Worm (Caenorhabditis elegans) whole organism, L1 larva: ENCODE data around the gene ekl-6.
"Not testable (repeated sequence)": the region's sequence is repeated elsewhere in the genome, so short reads cannot be mapped to it uniquely, and the experiment has no call there.

Experiments
- C34B4.2 ChIP-seq: sonication (generic microtip); optimal IDR thresholded peaks from 2 replicates; lab custom pipeline; 2017; ENCODE audit warnings: mild to moderate bottlenecking, missing genetic modification characterization, missing compliant biosample characterization
- F16B12.6 ChIP-seq: fragments of 150-350 bp; optimal IDR thresholded peaks from 2 replicates; lab custom pipeline; 2014; ENCODE audit warnings: missing biosample characterization, missing genetic modification characterization
- Y116A8C.19 ChIP-seq: sonication (generic microtip); optimal IDR thresholded peaks from 2 replicates; lab custom pipeline; 2016; ENCODE audit warnings: missing compliant biosample characterization, missing genetic modification characterization, borderline replicate concordance
- alr-1 ChIP-seq: fragments of 200-800 bp; sonication (Bioruptor generic); optimal IDR thresholded peaks from 2 replicates; lab custom pipeline; 2018; ENCODE audit warnings: borderline replicate concordance, mild to moderate bottlenecking, missing genetic modification characterization, missing compliant biosample characterization
- aly-2 ChIP-seq: fragments of 150-350 bp; optimal IDR thresholded peaks from 2 replicates; lab custom pipeline; 2014; ENCODE audit warnings: missing biosample characterization, missing genetic modification characterization
- blmp-1 ChIP-seq: fragments of 150-350 bp; optimal IDR thresholded peaks from 2 replicates; lab custom pipeline; 2014; ENCODE audit warnings: missing biosample characterization, missing genetic modification characterization
- ceh-63 ChIP-seq: fragments of 200-800 bp; sonication (Bioruptor generic); optimal IDR thresholded peaks from 2 replicates; lab custom pipeline; 2018; ENCODE audit warnings: mild to moderate bottlenecking, missing genetic modification characterization, missing compliant biosample characterization
- ceh-82 ChIP-seq, 3 experiments: fragments of 150-350 bp in 1 of 3; sonication (generic microtip) in 2 of 3; optimal IDR thresholded peaks; 2 replicates each; lab custom pipeline; 2014 to 2017; ENCODE audit warnings: missing biosample characterization in 3 of 3, missing genetic modification characterization in 3 of 3
- ceh-90 ChIP-seq: sonication (generic microtip); optimal IDR thresholded peaks from 2 replicates; lab custom pipeline; 2016; ENCODE audit warnings: missing genetic modification characterization, missing compliant biosample characterization
- dsc-1 ChIP-seq: sonication (generic microtip); optimal IDR thresholded peaks from 2 replicates; lab custom pipeline; 2016; ENCODE audit warnings: mild to moderate bottlenecking, missing genetic modification characterization, missing compliant biosample characterization
- efl-3 ChIP-seq: fragments of 200-800 bp; sonication (Bioruptor generic); optimal IDR thresholded peaks from 2 replicates; lab custom pipeline; 2018; ENCODE audit warnings: mild to moderate bottlenecking, missing genetic modification characterization, missing compliant biosample characterization
- elt-2 ChIP-seq: sonication (generic microtip); optimal IDR thresholded peaks from 2 replicates; lab custom pipeline; 2016; ENCODE audit warnings: missing genetic modification characterization, mild to moderate bottlenecking, inconsistent platforms, missing compliant biosample characterization, missing genetic modification reagents
- ets-5 ChIP-seq: fragments of 200-800 bp; sonication (Bioruptor generic); IDR thresholded peaks from 2 replicates; pipeline ENCODE4 v1.3.6; 2022; ENCODE audit warnings: missing genetic modification characterization, missing compliant biosample characterization
- grh-1 ChIP-seq: fragments of 200-800 bp; sonication (Bioruptor generic); IDR thresholded peaks from 2 replicates; pipeline ENCODE4 v1.3.6; 2022; ENCODE audit warnings: missing genetic modification reagents, missing genetic modification characterization, missing compliant biosample characterization
- lin-35 ChIP-seq, 2 experiments: fragments of 150-350 bp; optimal IDR thresholded peaks; 2 replicates each; lab custom pipeline; 2014; ENCODE audit warnings: missing biosample characterization in 2 of 2, missing genetic modification characterization in 2 of 2, missing genetic modification reagents in 2 of 2
- lsy-2 ChIP-seq, 2 experiments: fragments of 150-350 bp; optimal IDR thresholded peaks; 2 replicates each; lab custom pipeline; 2014; ENCODE audit warnings: missing biosample characterization in 2 of 2, missing genetic modification characterization in 2 of 2
- nhr-20 ChIP-seq: sonication (generic microtip); optimal IDR thresholded peaks from 2 replicates; lab custom pipeline; 2016; ENCODE audit warnings: mild to moderate bottlenecking, missing genetic modification characterization, missing compliant biosample characterization
- nhr-71 ChIP-seq: sonication (generic microtip); optimal IDR thresholded peaks from 2 replicates; lab custom pipeline; 2016; ENCODE audit warnings: mild to moderate bottlenecking, missing genetic modification characterization, moderate library complexity, missing compliant biosample characterization
- nhr-76 ChIP-seq: sonication (generic microtip); optimal IDR thresholded peaks from 2 replicates; lab custom pipeline; 2017; ENCODE audit warnings: missing biosample characterization, missing genetic modification characterization
- nhr-85 ChIP-seq: sonication (generic microtip); peaks from one replicate; lab custom pipeline; 2016; ENCODE audit warnings: missing genetic modification characterization, inconsistent platforms, missing compliant biosample characterization
- nhr-90 ChIP-seq: sonication (generic microtip); optimal IDR thresholded peaks from 2 replicates; lab custom pipeline; 2016; ENCODE audit warnings: mild to moderate bottlenecking, missing genetic modification characterization, missing compliant biosample characterization; ENCODE audit not compliant: poor library complexity
- pag-3 ChIP-seq: sonication (generic microtip); optimal IDR thresholded peaks from 2 replicates; lab custom pipeline; 2017; ENCODE audit warnings: missing genetic modification characterization, mild to moderate bottlenecking, missing compliant biosample characterization, antibody characterized with exemption, borderline replicate concordance; ENCODE audit not compliant: insufficient read depth
- pqm-1 ChIP-seq: sonication (generic microtip); optimal IDR thresholded peaks from 3 replicates; lab custom pipeline; 2017; ENCODE audit warnings: missing biosample characterization, missing genetic modification characterization
- tbx-2 ChIP-seq: sonication (generic microtip); optimal IDR thresholded peaks from 2 replicates; lab custom pipeline; 2016; ENCODE audit warnings: missing genetic modification characterization, missing compliant biosample characterization
- unc-130 ChIP-seq: fragments of 150-350 bp; optimal IDR thresholded peaks from 2 replicates; lab custom pipeline; 2017; ENCODE audit warnings: missing biosample characterization, missing genetic modification characterization, inconsistent platforms
- unc-30 ChIP-seq: sonication (generic microtip); optimal IDR thresholded peaks from 2 replicates; lab custom pipeline; 2017; ENCODE audit warnings: missing biosample characterization, missing genetic modification characterization
- unc-98 ChIP-seq: fragments of 200-800 bp; sonication (Bioruptor generic); IDR thresholded peaks from 2 replicates; pipeline ENCODE4 v1.3.6; 2022; ENCODE audit warnings: missing genetic modification characterization, missing compliant biosample characterization
- xbp-1 ChIP-seq: sonication (generic microtip); optimal IDR thresholded peaks from 2 replicates; lab custom pipeline; 2016; ENCODE audit warnings: missing genetic modification characterization, missing compliant biosample characterization
- zag-1 ChIP-seq: fragments of 150-350 bp; optimal IDR thresholded peaks from 2 replicates; lab custom pipeline; 2014; ENCODE audit warnings: missing biosample characterization, missing genetic modification characterization
- ztf-11 ChIP-seq, 2 experiments: sonication (generic microtip); optimal IDR thresholded peaks; 2 replicates each; lab custom pipeline; 2016 to 2017; ENCODE audit warnings: missing genetic modification characterization in 2 of 2, missing biosample characterization in 1 of 2, missing compliant biosample characterization in 1 of 2

ekl-6 gene

DNA sequence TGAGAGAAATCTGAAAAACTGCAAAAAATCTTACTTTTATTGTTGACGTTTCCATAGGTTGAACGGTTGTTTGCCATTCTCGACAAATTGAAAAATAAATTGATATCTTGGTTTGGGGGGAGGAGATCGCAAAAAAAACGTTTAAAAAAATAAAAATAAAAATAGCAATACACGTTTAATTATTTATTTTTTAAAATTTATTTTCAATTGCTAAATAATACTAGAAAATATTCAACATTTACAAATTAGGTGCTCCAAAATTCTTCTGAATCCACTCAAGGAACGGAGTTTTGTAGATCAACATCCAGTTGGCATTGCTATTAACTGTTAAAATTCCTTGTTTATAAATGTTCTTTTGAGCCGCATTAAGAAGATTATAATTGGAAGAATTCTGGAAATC, 24.2 kb upstream of the ekl-6 start, which contains the start of gene T16G12.7:
TSS of gene T16G12.7 (minus strand) at position 101 of the 400 bp plus-strand sequence.
- no peak for TF ChIP-seq efl-3 (GFP tag; lab: Kevin White, UChicago)
- no peak for TF ChIP-seq lsy-2 (tag; optimal IDR thresholded peaks at IDR 0.05; lab: Kevin White, UChicago)

- TF ChIP-seq elt-2 (tag; lab: Kevin White, UChicago) (peak; percentile 61), ceh-82 (tag; optimal IDR thresholded peaks at IDR 0.05; lab: Kevin White, UChicago) (no peak)
Observed at ce11 chrIII:10049682-10050081, 14.5 kb upstream of the ekl-6 start, which contains the start of gene T16G12.1. TSS of gene T16G12.1 (minus strand) at chrIII:10049857.

DNA sequence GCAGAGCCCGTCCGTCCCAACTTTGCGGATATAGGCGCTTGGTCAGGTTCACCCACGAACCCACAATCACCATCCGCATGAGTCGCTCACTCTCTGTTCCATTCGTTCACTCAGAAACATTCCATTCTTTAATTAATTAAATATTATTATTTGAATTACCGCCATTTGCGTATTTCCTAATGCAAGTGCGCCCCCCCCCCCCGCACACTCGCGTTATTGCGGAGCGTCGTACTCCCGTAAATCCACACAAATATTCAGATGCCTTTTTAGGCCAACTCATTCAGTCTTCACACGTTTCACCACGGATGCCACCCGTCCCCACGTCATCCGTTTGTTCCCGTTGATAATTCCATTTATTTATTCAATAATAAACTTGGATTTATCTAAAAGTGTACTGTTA, 13.9 kb upstream of the ekl-6 start, which contains the start of gene T16G12.3:
TSS of gene T16G12.3 (plus strand) at position 301 of the 400 bp plus-strand sequence.
- not testable (repeated sequence) for TF ChIP-seq alr-1 (tag; lab: Kevin White, UChicago); efl-3 (GFP tag; lab: Kevin White, UChicago); pqm-1

DNA sequence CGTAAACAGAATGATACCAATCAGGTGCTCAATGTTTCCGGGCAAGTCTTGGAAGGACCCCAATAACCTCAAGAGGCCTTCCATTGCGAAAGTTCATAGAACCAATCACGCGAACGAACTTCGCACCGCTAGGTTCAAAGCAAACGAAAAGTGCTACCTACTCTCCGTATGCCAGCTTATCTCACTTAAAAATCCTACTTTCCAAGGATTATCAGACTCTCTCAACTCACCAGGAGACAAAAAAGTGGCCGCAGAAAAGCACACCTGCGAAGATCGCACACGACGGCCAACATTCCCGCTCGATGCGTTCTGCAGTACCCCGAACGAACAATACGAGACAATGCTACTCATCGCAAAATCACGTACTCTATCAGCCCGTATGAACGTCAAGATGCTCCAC, 10.9 kb upstream of the ekl-6 start, which contains the start of gene T16G12.12:
TSS of gene T16G12.12 (plus strand) at position 301 of the 400 bp plus-strand sequence.
- TF ChIP-seq F16B12.6; grh-1; unc-130 (tag; lab: Kevin White, UChicago): not testable (repeated sequence)

ce11 chrIII:10056033-10056432, 8.2 kb upstream of the ekl-6 start, which contains the start of gene T16G12.10:
TSS of gene T16G12.10 (minus strand) at chrIII:10056133.
- TF ChIP-seq ceh-63 (GFP tag; lab: Kevin White, UChicago): no peak
- no peak for TF ChIP-seq nhr-76 (tag; lab: Kevin White, UChicago)
- no peak for TF ChIP-seq nhr-90
- TF ChIP-seq ets-5 (GFP tag; lab: Robert Waterston, UW): no peak

- TF ChIP-seq efl-3 (GFP tag; lab: Kevin White, UChicago) (no peak), aly-2 (tag; lab: Kevin White, UChicago) (no peak), unc-98 (GFP tag; lab: Robert Waterston, UW) (no peak), grh-1 (no peak), ets-5 (GFP tag; lab: Robert Waterston, UW) (no peak), unc-30 (no peak)
Observed at ce11 chrIII:10057518-10057917, 6.7 kb upstream of the ekl-6 start, which contains the start of gene T16G12.4. TSS of gene T16G12.4 (plus strand) at chrIII:10057818.

ce11 chrIII:10059002-10059401, 5.2 kb upstream of the ekl-6 start, which contains the start of gene T16G12.8:
TSS of gene T16G12.8 (plus strand) at chrIII:10059302.
- TF ChIP-seq xbp-1 (tag; lab: Kevin White, UChicago): no peak
- no peak for TF ChIP-seq tbx-2 (tag; lab: Kevin White, UChicago)
- no peak for TF ChIP-seq pag-3 (tag; lab: Kevin White, UChicago)
- no peak for TF ChIP-seq ceh-90 (tag; lab: Kevin White, UChicago)
- TF ChIP-seq blmp-1 (tag; lab: Kevin White, UChicago): no peak
- no peak for TF ChIP-seq Y116A8C.19
- TF ChIP-seq zag-1 (tag; lab: Kevin White, UChicago): no peak
- no peak for TF ChIP-seq dsc-1
- no peak for TF ChIP-seq pqm-1
- TF ChIP-seq C34B4.2 (tag; lab: Kevin White, UChicago): no peak
- TF ChIP-seq ztf-11 (tag; optimal IDR thresholded peaks at IDR 0.05; lab: Kevin White, UChicago): no peak
- no peak for TF ChIP-seq nhr-85

- TF ChIP-seq lin-35 (GFP tag; optimal IDR thresholded peaks at IDR 0.05; lab: Kevin White, UChicago) (no peak), nhr-71 (tag; lab: Kevin White, UChicago) (no peak), nhr-20 (tag; lab: Kevin White, UChicago) (no peak)
Observed at ce11 chrIII:10060573-10060972, 3.6 kb upstream of the ekl-6 start, which contains the start of gene T16G12.13. TSS of gene T16G12.13 (plus strand) at chrIII:10060865.
